Worm (Caenorhabditis elegans): ENCODE results near the gene ift-43.

The ift-43 gene

ce11 chrII:5665029-5665428 is 4.4 kb upstream of the ift-43 start, which contains the start of gene C25H3.15:
Gene C25H3.15 (plus strand): TSS chrII:5665329.
- no peak for TF ChIP-seq lim-7 (GFP tag; IDR thresholded peaks at IDR 0.05)
- TF ChIP-seq saeg-2 (GFP tag; IDR thresholded peaks at IDR 0.05) = no peak
- TF ChIP-seq snpc-1.2 (GFP tag; IDR thresholded peaks at IDR 0.05) = no peak
- no peak for TF ChIP-seq hmg-1.1 (GFP tag; IDR thresholded peaks at IDR 0.05)
- no peak for TF ChIP-seq egl-27 (tag; optimal IDR thresholded peaks at IDR 0.05)
- no peak for TF ChIP-seq unc-130 (GFP tag; optimal IDR thresholded peaks at IDR 0.05)
- TF ChIP-seq sdz-12 (GFP tag; optimal IDR thresholded peaks at IDR 0.05) = no peak
- no peak for TF ChIP-seq nhr-10 (tag; optimal IDR thresholded peaks at IDR 0.05)

- TF ChIP-seq madf-5 (GFP tag; IDR thresholded peaks at IDR 0.05) (no peak), F49E8.2 (tag; optimal IDR thresholded peaks at IDR 0.05; ENCODE audit: borderline replicate concordance) (no peak), mdt-29 (GFP tag; IDR thresholded peaks at IDR 0.05) (no peak), mep-1 (tag; optimal IDR thresholded peaks at IDR 0.05) (peak; percentile 8), egl-43 (GFP tag; IDR thresholded peaks at IDR 0.05) (no peak), lsy-2 (tag; optimal IDR thresholded peaks at IDR 0.05) (peak in 1 of 2 experiments; percentile 50), dmd-8 (GFP tag; IDR thresholded peaks at IDR 0.05) (no peak), hlh-30 (tag; optimal IDR thresholded peaks at IDR 0.05; ENCODE audit: insufficient read depth) (peak; percentile 73), sdz-12 (GFP tag; optimal IDR thresholded peaks at IDR 0.05) (peak; percentile 5), aha-1 (tag) (peak; percentile 70), Y48G9A.11 (GFP tag; IDR thresholded peaks at IDR 0.05) (0 out of 2 replicates have a peak, but pooled peaks have one; percentile 37), rbr-2 (tag; optimal IDR thresholded peaks at IDR 0.05) (peak; percentile 13), unc-62 (GFP tag; optimal IDR thresholded peaks at IDR 0.05 in 1 of 2) (peak in 1 of 2 experiments; percentile 91), unc-62 (tag; optimal IDR thresholded peaks at IDR 0.05) (no peak)
Measured at ce11 chrII:5663180-5663791, 2.7 kb upstream of the ift-43 start.

DNA sequence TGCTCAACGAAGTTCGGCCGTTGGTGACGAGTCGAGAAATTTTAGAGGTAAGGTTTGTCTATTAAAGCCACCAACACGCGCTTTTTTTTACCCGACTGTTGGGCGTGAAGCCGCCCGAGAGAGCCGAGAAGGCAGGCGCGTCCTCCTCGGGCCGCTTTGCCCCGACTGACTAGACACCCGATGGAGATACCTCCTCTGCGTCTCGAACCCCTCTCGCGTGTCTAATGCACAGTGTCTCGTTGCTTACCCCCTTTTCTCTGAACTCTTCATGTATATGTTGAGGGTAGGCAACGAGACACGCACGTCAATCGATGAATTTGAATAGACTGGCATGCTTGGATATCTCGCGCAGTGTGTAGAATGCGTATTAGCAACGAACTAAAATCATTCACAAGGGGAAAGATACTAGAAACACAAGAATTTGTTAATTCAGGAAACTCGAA is 1.2 kb upstream of the ift-43 start:
- TF ChIP-seq mdt-29 (GFP tag; IDR thresholded peaks at IDR 0.05) (peak; percentile 94), snpc-4 (tag; optimal IDR thresholded peaks at IDR 0.05) (no peak), F49E8.2 (tag; optimal IDR thresholded peaks at IDR 0.05; ENCODE audit: borderline replicate concordance) (peak; percentile 88), pha-4 (GFP tag; IDR thresholded peaks at IDR 0.05) (peak; percentile 98), pha-4 (tag; optimal IDR thresholded peaks at IDR 0.05) (no peak), skn-1 (tag; optimal IDR thresholded peaks at IDR 0.05) (peak; percentile 62), dmd-8 (GFP tag; IDR thresholded peaks at IDR 0.05) (peak; percentile 98), vab-7 (GFP tag; IDR thresholded peaks at IDR 0.05) (peak; percentile 97), aha-1 (tag) (peak; percentile 99), nhr-77 (tag; optimal IDR thresholded peaks at IDR 0.05) (peak; percentile 79), ztf-11 (tag; optimal IDR thresholded peaks at IDR 0.05) (peak; percentile 29), ztf-7 (tag; optimal IDR thresholded peaks at IDR 0.05) (peak; percentile 9), Y75B8A.6 (GFP tag; IDR thresholded peaks at IDR 0.05) (peak; percentile 98), fkh-10 (GFP tag; optimal IDR thresholded peaks at IDR 0.05) (peak; percentile 85), unc-130 (GFP tag; optimal IDR thresholded peaks at IDR 0.05) (peak; percentile 76), aly-2 (tag; optimal IDR thresholded peaks at IDR 0.05) (no peak), unc-62 (GFP tag; optimal IDR thresholded peaks at IDR 0.05 in 1 of 2) (peak in 1 of 2 experiments; percentile 100), unc-62 (tag; optimal IDR thresholded peaks at IDR 0.05) (peak; percentile 45), mxl-3 (GFP tag; optimal IDR thresholded peaks at IDR 0.05) (peak; percentile 88), egl-43 (GFP tag; IDR thresholded peaks at IDR 0.05) (peak; percentile 99), ceh-62 (tag; optimal IDR thresholded peaks at IDR 0.05) (no peak), zfp-3 (GFP tag; conservative IDR thresholded peaks at IDR 0.05) (peak; percentile 98), nhr-28 (tag; optimal IDR thresholded peaks at IDR 0.05) (peak; percentile 55), ceh-82 (tag; optimal IDR thresholded peaks at IDR 0.05) (no peak), lin-13 (GFP tag; optimal IDR thresholded peaks at IDR 0.05) (peak; percentile 76), dmd-6 (GFP tag; IDR thresholded peaks at IDR 0.05) (peak; percentile 90), pqm-1 (tag; optimal IDR thresholded peaks at IDR 0.05) (peak; percentile 11), F44E2.7 (GFP tag; IDR thresholded peaks at IDR 0.05) (peak; percentile 94), gei-8 (GFP tag; optimal IDR thresholded peaks at IDR 0.05) (peak; percentile 97), Y105C5A.15 (GFP tag; IDR thresholded peaks at IDR 0.05) (peak; percentile 99), nhr-111 (GFP tag; optimal IDR thresholded peaks at IDR 0.05) (peak; percentile 99), attf-4 (tag; optimal IDR thresholded peaks at IDR 0.05) (no peak), arid-1 (GFP tag; conservative IDR thresholded peaks at IDR 0.05) (peak; percentile 97), saeg-2 (GFP tag; IDR thresholded peaks at IDR 0.05) (peak; percentile 95), nhr-76 (tag; optimal IDR thresholded peaks at IDR 0.05) (no peak), fos-1 (tag; optimal IDR thresholded peaks at IDR 0.05) (no peak)
